Worm (Caenorhabditis elegans) whole organism, young adult: Measurements from ENCODE around the gene mks-2.

Experiments
- B0019.2 ChIP-seq: fragments of 200-800 bp; sonication (Bioruptor generic); conservative IDR thresholded peaks from 2 replicates; pipeline ENCODE4 v1.3.6; 2022; ENCODE audit warnings: missing genetic modification reagents, missing genetic modification characterization, missing compliant biosample characterization
- B0336.3 ChIP-seq: fragments of 200-800 bp; sonication (Bioruptor generic); IDR thresholded peaks from 2 replicates; pipeline ENCODE4 v1.3.6; 2022; ENCODE audit warnings: missing genetic modification characterization, missing compliant biosample characterization
- C17E4.6 ChIP-seq: fragments of 200-800 bp; sonication (Bioruptor generic); IDR thresholded peaks from 2 replicates; pipeline ENCODE4 v1.3.6; 2022; ENCODE audit warnings: missing genetic modification reagents, missing genetic modification characterization, missing compliant biosample characterization
- F22D6.2 ChIP-seq: sonication (generic microtip); optimal IDR thresholded peaks from 2 replicates; lab custom pipeline; 2016; ENCODE audit warnings: mild to moderate bottlenecking, missing genetic modification characterization, missing compliant biosample characterization
- F23B12.7 ChIP-seq: sonication (generic microtip); optimal IDR thresholded peaks from 2 replicates; lab custom pipeline; 2017; ENCODE audit warnings: missing genetic modification characterization, mild to moderate bottlenecking, missing compliant biosample characterization, antibody characterized with exemption, moderate library complexity; ENCODE audit not compliant: insufficient read depth
- F37B4.10 ChIP-seq: fragments of 200-800 bp; sonication (Bioruptor generic); IDR thresholded peaks from 2 replicates; pipeline ENCODE4 v1.3.6; 2022; ENCODE audit warnings: missing genetic modification characterization, missing compliant biosample characterization
- Y53G8AR.9 ChIP-seq: fragments of 200-800 bp; sonication (Bioruptor generic); conservative IDR thresholded peaks from 2 replicates; pipeline ENCODE4 v1.3.6; 2022; ENCODE audit warnings: missing genetic modification reagents, missing genetic modification characterization, missing compliant biosample characterization
- Y79H2A.3 ChIP-seq: fragments of 200-800 bp; sonication (Bioruptor generic); conservative IDR thresholded peaks from 2 replicates; pipeline ENCODE4 v1.3.6; 2022; ENCODE audit warnings: missing genetic modification reagents, missing genetic modification characterization, missing compliant biosample characterization
- Y95B8A.8 ChIP-seq: fragments of 200-800 bp; sonication (Bioruptor generic); IDR thresholded peaks from 2 replicates; pipeline ENCODE4 v1.3.6; 2022; ENCODE audit warnings: missing genetic modification reagents, missing genetic modification characterization, missing compliant biosample characterization
- ZK185.1 ChIP-seq: sonication (generic microtip); optimal IDR thresholded peaks from 2 replicates; lab custom pipeline; 2016; ENCODE audit warnings: mild to moderate bottlenecking, missing genetic modification characterization, missing compliant biosample characterization; ENCODE audit not compliant: poor library complexity, severe bottlenecking
- akir-1 ChIP-seq: fragments of 200-800 bp; sonication (Bioruptor generic); optimal IDR thresholded peaks from 2 replicates; lab custom pipeline; 2018; ENCODE audit warnings: mild to moderate bottlenecking, missing genetic modification characterization, moderate library complexity, missing compliant biosample characterization
- aptf-2 ChIP-seq: fragments of 200-800 bp; sonication (Bioruptor generic); conservative IDR thresholded peaks from 2 replicates; pipeline ENCODE4 v1.3.6; 2022; ENCODE audit warnings: missing genetic modification reagents, missing genetic modification characterization, missing compliant biosample characterization
- atf-7 ChIP-seq: sonication (generic microtip); optimal IDR thresholded peaks from 2 replicates; lab custom pipeline; 2017; ENCODE audit warnings: mild to moderate bottlenecking, missing genetic modification characterization, missing compliant biosample characterization
- athp-1 ChIP-seq: sonication (generic microtip); optimal IDR thresholded peaks from 2 replicates; lab custom pipeline; 2017; ENCODE audit warnings: mild to moderate bottlenecking, missing genetic modification characterization, missing compliant biosample characterization
- attf-5 ChIP-seq: fragments of 200-800 bp; sonication (Bioruptor generic); optimal IDR thresholded peaks from 2 replicates; lab custom pipeline; 2018; ENCODE audit warnings: mild to moderate bottlenecking, missing genetic modification characterization, missing compliant biosample characterization
- cebp-1 ChIP-seq, 2 experiments: fragments of 200-800 bp in 1 of 2; sonication (Bioruptor generic) in 1 of 2; sonication (generic microtip) in 1 of 2; IDR thresholded peaks in 1 of 2; optimal IDR thresholded peaks in 1 of 2; 2 replicates each; pipeline versions ENCODE4 v1.3.6 to Lab custom; 2017 to 2022; ENCODE audit warnings: missing compliant biosample characterization in 2 of 2, missing genetic modification characterization in 2 of 2, mild to moderate bottlenecking in 1 of 2, missing genetic modification reagents in 1 of 2, moderate library complexity in 1 of 2
- cebp-2 ChIP-seq: fragments of 200-800 bp; sonication (Bioruptor generic); IDR thresholded peaks from 2 replicates; pipeline ENCODE4 v1.3.6; 2022; ENCODE audit warnings: missing genetic modification characterization, missing compliant biosample characterization
- ceh-100 ChIP-seq: fragments of 200-800 bp; sonication (Bioruptor generic); IDR thresholded peaks from 2 replicates; pipeline ENCODE4 v1.3.6; 2022; ENCODE audit warnings: missing genetic modification reagents, missing genetic modification characterization, missing compliant biosample characterization
- ceh-79 ChIP-seq: sonication (generic microtip); optimal IDR thresholded peaks from 2 replicates; lab custom pipeline; 2017; ENCODE audit warnings: mild to moderate bottlenecking, missing genetic modification characterization, missing compliant biosample characterization
- ceh-91 ChIP-seq: fragments of 200-800 bp; sonication (Bioruptor generic); IDR thresholded peaks from 2 replicates; pipeline ENCODE4 v1.3.6; 2022; ENCODE audit warnings: missing genetic modification reagents, missing genetic modification characterization, missing compliant biosample characterization
- chd-7 ChIP-seq: sonication (generic microtip); optimal IDR thresholded peaks from 2 replicates; lab custom pipeline; 2016; ENCODE audit warnings: mild to moderate bottlenecking, missing genetic modification characterization, moderate library complexity, missing compliant biosample characterization
- dpff-1 ChIP-seq: sonication (generic microtip); optimal IDR thresholded peaks from 2 replicates; lab custom pipeline; 2017; ENCODE audit warnings: mild to moderate bottlenecking, missing genetic modification characterization, missing compliant biosample characterization
- efl-1 ChIP-seq: fragments of 150-350 bp; optimal IDR thresholded peaks from 2 replicates; lab custom pipeline; 2014; ENCODE audit warnings: missing biosample characterization, missing genetic modification reagents, missing genetic modification characterization
- egl-18 ChIP-seq: fragments of 200-800 bp; sonication (Bioruptor generic); IDR thresholded peaks from 2 replicates; pipeline ENCODE4 v1.3.6; 2022; ENCODE audit warnings: missing genetic modification reagents, missing genetic modification characterization, missing compliant biosample characterization
- egrh-3 ChIP-seq: fragments of 200-800 bp; sonication (Bioruptor generic); IDR thresholded peaks from 2 replicates; pipeline ENCODE4 v1.3.6; 2022; ENCODE audit warnings: missing genetic modification reagents, missing genetic modification characterization, missing compliant biosample characterization
- hmg-20 ChIP-seq: fragments of 200-800 bp; sonication (Bioruptor generic); IDR thresholded peaks from 2 replicates; pipeline ENCODE4 v1.3.6; 2022; ENCODE audit warnings: missing genetic modification reagents, missing genetic modification characterization, missing compliant biosample characterization
- hrde-1 ChIP-seq: sonication (generic microtip); optimal IDR thresholded peaks from 2 replicates; lab custom pipeline; 2016; ENCODE audit warnings: missing genetic modification characterization, mild to moderate bottlenecking, missing compliant biosample characterization, moderate library complexity, missing genotype, missing genetic modification reagents, borderline replicate concordance
- let-526 ChIP-seq: fragments of 200-800 bp; sonication (Bioruptor generic); IDR thresholded peaks from 2 replicates; pipeline ENCODE4 v1.3.6; 2022; ENCODE audit warnings: missing genetic modification reagents, missing genetic modification characterization, missing compliant biosample characterization
- lin-35 ChIP-seq, 3 experiments: fragments of 150-350 bp in 2 of 3; sonication (generic microtip) in 1 of 3; optimal IDR thresholded peaks; 2 replicates each; lab custom pipeline; 2014 to 2018; ENCODE audit warnings: missing biosample characterization in 3 of 3, missing genetic modification characterization in 3 of 3, missing genetic modification reagents in 3 of 3
- lin-54 ChIP-seq: fragments of 200-800 bp; sonication (Bioruptor generic); optimal IDR thresholded peaks from 2 replicates; lab custom pipeline; 2018; ENCODE audit warnings: mild to moderate bottlenecking, missing genetic modification characterization, missing compliant biosample characterization
- lsy-27 ChIP-seq: sonication (generic microtip); optimal IDR thresholded peaks from 2 replicates; lab custom pipeline; 2017; ENCODE audit warnings: missing genetic modification characterization, mild to moderate bottlenecking, missing compliant biosample characterization, antibody characterized with exemption, missing genotype, borderline replicate concordance; ENCODE audit not compliant: insufficient read depth
- madf-8 ChIP-seq: fragments of 200-800 bp; sonication (Bioruptor generic); conservative IDR thresholded peaks from 2 replicates; pipeline ENCODE4 v1.3.6; 2022; ENCODE audit warnings: missing genetic modification reagents, missing genetic modification characterization, missing compliant biosample characterization
- mcd-1 ChIP-seq: fragments of 200-800 bp; sonication (Bioruptor generic); IDR thresholded peaks from 2 replicates; pipeline ENCODE4 v1.3.6; 2022; ENCODE audit warnings: missing genetic modification reagents, missing genetic modification characterization, missing compliant biosample characterization
- nfya-1 ChIP-seq: sonication (generic microtip); optimal IDR thresholded peaks from 2 replicates; lab custom pipeline; 2017; ENCODE audit warnings: antibody characterized with exemption, missing compliant biosample characterization, missing genetic modification characterization, borderline replicate concordance; ENCODE audit not compliant: insufficient read depth
- repo-1 ChIP-seq: sonication (generic microtip); optimal IDR thresholded peaks from 2 replicates; lab custom pipeline; 2017; ENCODE audit warnings: mild to moderate bottlenecking, missing genetic modification characterization, missing compliant biosample characterization
- snpc-3.4 ChIP-seq: sonication (generic microtip); optimal IDR thresholded peaks from 2 replicates; lab custom pipeline; 2017; ENCODE audit warnings: missing genetic modification characterization, mild to moderate bottlenecking, missing compliant biosample characterization, antibody characterized with exemption, moderate library complexity, missing genotype, missing genetic modification reagents
- unc-130 ChIP-seq: sonication (generic microtip); optimal IDR thresholded peaks from 2 replicates; lab custom pipeline; 2016; ENCODE audit warnings: missing genetic modification reagents, missing genetic modification characterization, missing compliant biosample characterization
- zim-3 ChIP-seq: sonication (generic microtip); optimal IDR thresholded peaks from 2 replicates; lab custom pipeline; 2017; ENCODE audit warnings: mild to moderate bottlenecking, missing genetic modification characterization, moderate library complexity, missing compliant biosample characterization
- ztf-22 ChIP-seq: fragments of 200-800 bp; sonication (Bioruptor generic); optimal IDR thresholded peaks from 2 replicates; lab custom pipeline; 2018; ENCODE audit warnings: mild to moderate bottlenecking, missing genetic modification characterization, moderate library complexity, missing compliant biosample characterization
- ztf-25 ChIP-seq: fragments of 200-800 bp; sonication (Bioruptor generic); IDR thresholded peaks from 2 replicates; pipeline ENCODE4 v1.3.6; 2022; ENCODE audit warnings: missing genetic modification reagents, missing genetic modification characterization, missing compliant biosample characterization

Gene mks-2

DNA sequence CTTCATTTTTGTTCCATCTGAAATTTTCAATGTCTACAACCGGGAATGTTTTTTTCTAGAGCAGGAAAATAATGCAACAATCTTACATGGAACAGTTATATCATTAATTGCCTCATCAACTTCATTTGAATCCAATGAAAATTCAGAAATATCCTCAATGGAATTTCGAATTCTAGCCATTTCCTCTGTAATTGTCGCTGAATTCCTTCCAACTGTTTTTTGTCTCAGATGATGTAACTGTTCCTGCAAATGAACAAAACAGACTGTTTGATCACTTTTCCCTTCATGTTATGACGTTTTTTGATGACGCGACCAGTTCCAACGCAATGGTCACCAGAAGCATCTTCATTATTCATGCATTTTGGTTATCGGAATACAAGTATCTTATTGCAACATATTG is 2.2 kb upstream of the mks-2 start:
- TF ChIP-seq F37B4.10 (GFP tag; lab: Robert Waterston, UW) (no peak), atf-7 (tag; lab: Kevin White, UChicago) (no peak), efl-1 (GFP tag; lab: Kevin White, UChicago) (no peak), snpc-3.4 (no peak), attf-5 (GFP tag; lab: Kevin White, UChicago) (no peak), ceh-100 (no peak), B0336.3 (GFP tag; lab: Robert Waterston, UW) (no peak), Y79H2A.3 (GFP tag; lab: Robert Waterston, UW) (no peak), lin-35 (GFP tag; optimal IDR thresholded peaks at IDR 0.05; lab: Kevin White, UChicago) (no peak)

DNA sequence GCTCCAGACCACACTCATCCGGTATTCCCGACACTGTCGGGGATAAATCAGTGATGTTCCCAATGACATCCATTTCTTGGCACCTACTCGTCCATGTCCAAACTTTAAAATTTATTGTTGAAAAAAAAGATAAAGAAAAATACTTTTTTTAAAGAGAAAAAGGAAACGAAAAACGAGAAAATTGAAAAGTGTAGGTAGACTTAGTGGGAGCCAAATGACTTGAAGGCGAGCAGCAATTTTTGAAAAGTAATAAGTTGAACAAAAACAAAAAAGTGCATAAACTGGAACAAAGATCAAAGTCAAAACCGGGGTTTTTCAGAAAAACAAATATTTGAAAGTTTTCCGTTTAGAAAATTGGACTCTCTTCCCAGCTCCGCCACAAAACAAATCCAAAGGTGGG is 11.1 kb downstream of the mks-2 start, which contains the start of gene daf-37:
Gene daf-37, minus strand, starts transcription at position 101 of the 400 bp plus-strand sequence.
- TF ChIP-seq hmg-20 (GFP tag; lab: Robert Waterston, UW), result no peak
- TF ChIP-seq, all 124 proteins: peak for 0

- TF ChIP-seq dpff-1 (tag; lab: Kevin White, UChicago) (no peak), akir-1 (no peak), egrh-3 (GFP tag; lab: Robert Waterston, UW) (no peak), aptf-2 (GFP tag; lab: Robert Waterston, UW) (no peak), lsy-27 (no peak), let-526 (GFP tag; lab: Robert Waterston, UW) (no peak), egl-18 (GFP tag; lab: Robert Waterston, UW) (no peak), repo-1 (no peak), lin-54 (GFP tag; lab: Kevin White, UChicago) (no peak), chd-7 (no peak), Y53G8AR.9 (GFP tag; lab: Robert Waterston, UW) (no peak), Y95B8A.8 (GFP tag; lab: Robert Waterston, UW) (no peak), ztf-22 (GFP tag; lab: Kevin White, UChicago) (no peak), hrde-1 (tag; lab: Kevin White, UChicago) (no peak), F23B12.7 (no peak), F22D6.2 (tag; lab: Kevin White, UChicago) (no peak)
Measured at ce11 chrII:6207252-6207651, 12.0 kb downstream of the mks-2 start.

- no peak for TF ChIP-seq ceh-91 (GFP tag; lab: Robert Waterston, UW)
- no peak for TF ChIP-seq madf-8 (GFP tag; lab: Robert Waterston, UW)
- TF ChIP-seq nfya-1 (tag; lab: Kevin White, UChicago), result no peak
- TF ChIP-seq ceh-79 (tag; lab: Kevin White, UChicago), result no peak
- no peak for TF ChIP-seq hrde-1 (tag; lab: Kevin White, UChicago)
- no peak for TF ChIP-seq lsy-27
- TF ChIP-seq athp-1 (tag; lab: Kevin White, UChicago), result no peak
- TF ChIP-seq B0019.2, result no peak
- no peak for TF ChIP-seq Y53G8AR.9 (GFP tag; lab: Robert Waterston, UW)
- no peak for TF ChIP-seq mcd-1 (GFP tag; lab: Robert Waterston, UW)
- TF ChIP-seq cebp-2 (GFP tag; lab: Robert Waterston, UW), result no peak
- TF ChIP-seq unc-130 (GFP tag; lab: Kevin White, UChicago), result no peak
- no peak for TF ChIP-seq ZK185.1 (tag; lab: Kevin White, UChicago)
- no peak for TF ChIP-seq zim-3 (tag; lab: Kevin White, UChicago)
- TF ChIP-seq cebp-1 (GFP tag; IDR thresholded peaks at IDR 0.05; lab: Robert Waterston, UW), result no peak
- no peak for TF ChIP-seq cebp-1 (tag; optimal IDR thresholded peaks at IDR 0.05; lab: Kevin White, UChicago)
- no peak for TF ChIP-seq C17E4.6 (GFP tag; lab: Robert Waterston, UW)
- TF ChIP-seq ztf-25 (GFP tag; lab: Robert Waterston, UW), result no peak
Measured at ce11 chrII:6202910-6203309, 16.3 kb downstream of the mks-2 start, which contains the start of gene C30B5.17. Gene C30B5.17, minus strand, starts transcription at chrII:6203010.
